Worm (Caenorhabditis elegans) whole organism, L4/young adult: Measurements from ENCODE around the gene F38B7.2.

ENCODE experiments used
- W03F9.2 ChIP-seq: fragments of 150-350 bp; optimal IDR thresholded peaks from 2 replicates; lab custom pipeline; 2014; ENCODE audit warnings: missing biosample characterization, missing genetic modification characterization
- dao-5 ChIP-seq: sonication (generic microtip); optimal IDR thresholded peaks from 2 replicates; lab custom pipeline; 2016; ENCODE audit warnings: missing genotype, missing genetic modification characterization, moderate library complexity, missing compliant biosample characterization
- him-1 ChIP-seq: sonication (generic microtip); optimal IDR thresholded peaks from 2 replicates; lab custom pipeline; 2016; ENCODE audit warnings: missing genotype, missing genetic modification reagents, missing genetic modification characterization, missing compliant biosample characterization

Gene F38B7.2

DNA sequence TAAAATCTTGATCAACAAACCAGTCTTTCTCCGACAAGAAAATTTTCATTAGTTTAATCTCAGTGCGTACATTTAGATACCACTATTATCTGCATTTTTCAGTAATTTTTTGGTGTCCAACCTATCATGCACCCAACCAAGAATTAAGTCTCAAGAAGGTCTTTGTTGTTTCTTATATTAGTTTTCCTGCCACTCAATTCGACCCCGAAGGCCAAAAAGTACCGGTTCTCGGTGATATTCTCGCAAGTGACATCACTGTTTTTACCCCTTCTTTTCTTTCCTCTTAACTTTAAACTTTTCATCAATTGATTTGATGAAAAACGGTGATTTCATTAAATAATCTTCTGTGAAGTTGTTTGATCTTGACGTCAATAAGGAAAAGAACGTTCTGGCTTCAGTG, at the start of gene F38B7.2:
Gene F38B7.2, plus strand, starts transcription at position 400 of the 400 bp plus-strand sequence.
- no peak for TF ChIP-seq him-1
- no peak for TF ChIP-seq W03F9.2 (tag; lab: Kevin White, UChicago)
- no peak for TF ChIP-seq dao-5 (tag; lab: Kevin White, UChicago)

ce11 chrV:11496283-11496682, 47.5 kb upstream of the F38B7.2 start, which contains the start of gene htrl-1:
Gene htrl-1, minus strand, starts transcription at chrV:11496383.
- TF ChIP-seq W03F9.2 (tag; lab: Kevin White, UChicago) (no peak), him-1 (no peak), dao-5 (tag; lab: Kevin White, UChicago) (no peak)

DNA sequence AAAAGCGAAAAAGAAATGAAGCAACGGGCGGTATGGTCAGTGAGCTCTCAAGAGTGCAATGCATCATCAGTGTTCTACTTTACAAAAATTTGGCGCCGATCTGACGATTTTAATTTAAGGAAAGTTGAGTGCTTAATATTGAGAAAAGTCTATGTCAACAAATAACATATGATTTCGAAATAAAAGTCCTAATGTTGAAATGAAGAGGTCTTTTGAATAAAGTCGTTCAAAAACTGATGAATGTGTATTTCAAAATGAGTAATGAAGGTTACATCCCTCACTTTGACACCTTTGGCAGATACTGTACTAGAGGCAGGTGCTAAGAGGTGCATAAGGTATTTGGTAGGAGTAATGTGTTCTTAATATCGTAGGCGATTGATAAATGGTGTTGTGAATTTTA, 46.3 kb upstream of the F38B7.2 start:
- TF ChIP-seq him-1 (no peak), W03F9.2 (tag; lab: Kevin White, UChicago) (no peak), dao-5 (tag; lab: Kevin White, UChicago) (no peak)

- TF ChIP-seq dao-5 (tag; lab: Kevin White, UChicago), result no peak
- TF ChIP-seq him-1, result no peak
- TF ChIP-seq W03F9.2 (tag; lab: Kevin White, UChicago), result no peak
These were observed 44.0 kb upstream of the F38B7.2 start for ce11 chrV:11499786-11500185.

DNA sequence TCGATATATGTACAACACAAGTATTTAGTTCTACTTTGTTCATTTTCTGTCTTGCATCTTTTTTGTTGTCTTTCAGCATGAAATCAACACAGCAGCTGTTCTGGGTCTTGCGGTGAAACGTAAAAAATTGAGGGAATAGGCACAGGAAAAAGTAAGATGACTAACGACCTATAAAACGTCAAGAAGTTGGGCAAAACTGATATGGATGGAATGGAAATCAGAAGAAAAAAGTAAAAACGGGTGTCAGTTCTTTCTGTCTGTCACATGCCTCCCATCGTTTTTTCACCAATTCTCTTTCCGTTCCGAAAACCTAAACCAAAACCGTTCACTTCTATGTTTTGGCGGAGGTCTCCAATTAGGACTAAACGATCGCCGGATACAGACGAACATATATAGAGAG, 42.8 kb upstream of the F38B7.2 start:
- TF ChIP-seq W03F9.2 (tag; lab: Kevin White, UChicago) (no peak), dao-5 (tag; lab: Kevin White, UChicago) (no peak), him-1 (no peak)

- TF ChIP-seq dao-5 (tag; lab: Kevin White, UChicago) (no peak), W03F9.2 (tag; lab: Kevin White, UChicago) (no peak), him-1 (no peak)
These were observed 40.5 kb upstream of the F38B7.2 start, which contains the start of gene C55A6.12 for ce11 chrV:11503081-11503751. Gene C55A6.12, minus strand, starts transcription at chrV:11503131.

- peak; percentile 56 for TF ChIP-seq W03F9.2 (tag; lab: Kevin White, UChicago)
These were observed 38.8 kb upstream of the F38B7.2 start, which contains the start of the genes C55A6.1 and C55A6.10 for ce11 chrV:11504853-11505397. Gene C55A6.1, minus strand, starts transcription at chrV:11504968. Gene C55A6.10, plus strand, starts transcription at chrV:11505347.

- no peak for TF ChIP-seq him-1
- TF ChIP-seq W03F9.2 (tag; lab: Kevin White, UChicago), result no peak
- TF ChIP-seq dao-5 (tag; lab: Kevin White, UChicago), result no peak
These were observed 37.4 kb upstream of the F38B7.2 start for ce11 chrV:11506347-11506746.

DNA sequence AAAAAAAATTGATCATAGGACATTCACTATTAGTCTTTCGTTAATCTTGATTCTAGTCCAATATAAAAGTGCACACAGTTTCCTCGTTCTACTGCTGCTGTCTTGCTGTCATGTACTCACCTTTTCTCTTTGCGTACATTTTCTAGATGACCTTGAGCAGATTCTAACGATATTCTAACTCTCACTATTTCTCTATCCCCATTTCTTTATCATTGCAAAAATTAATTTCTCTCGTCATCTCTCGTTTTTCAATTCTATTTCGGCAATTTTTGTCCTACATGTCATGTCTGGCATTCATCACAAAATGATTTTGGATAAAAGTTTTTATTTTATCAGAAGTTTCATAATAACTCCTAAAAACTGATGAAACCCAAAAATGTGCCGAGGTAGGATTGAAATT, 35.0 kb upstream of the F38B7.2 start, which contains the start of gene ttll-5:
Gene ttll-5, plus strand, starts transcription at position 288 of the 400 bp plus-strand sequence.
- TF ChIP-seq him-1 (no peak), dao-5 (tag; lab: Kevin White, UChicago) (no peak), W03F9.2 (tag; lab: Kevin White, UChicago) (no peak)

DNA sequence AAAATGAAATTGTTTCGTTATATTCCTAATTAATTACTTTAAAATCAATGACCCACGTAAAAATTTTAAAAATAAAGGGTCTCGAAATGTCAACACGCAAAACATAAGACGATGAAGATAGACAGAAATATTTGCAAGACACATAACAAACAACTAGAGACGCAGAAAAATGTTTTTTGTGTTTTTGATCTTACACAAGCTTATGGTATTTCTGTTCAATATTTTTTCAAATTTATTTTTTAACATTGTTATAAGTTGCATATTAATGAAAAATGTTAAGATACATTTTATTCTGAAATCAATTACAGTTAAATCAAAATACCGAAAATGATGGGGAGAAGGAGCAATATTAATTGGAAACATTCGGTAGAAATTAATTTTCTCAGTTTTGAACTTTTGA, 30.3 kb upstream of the F38B7.2 start, which contains the start of gene C55A6.3:
Gene C55A6.3, minus strand, starts transcription at position 101 of the 400 bp plus-strand sequence.
- no peak for TF ChIP-seq W03F9.2 (tag; lab: Kevin White, UChicago)
- TF ChIP-seq him-1, result no peak
- no peak for TF ChIP-seq dao-5 (tag; lab: Kevin White, UChicago)

DNA sequence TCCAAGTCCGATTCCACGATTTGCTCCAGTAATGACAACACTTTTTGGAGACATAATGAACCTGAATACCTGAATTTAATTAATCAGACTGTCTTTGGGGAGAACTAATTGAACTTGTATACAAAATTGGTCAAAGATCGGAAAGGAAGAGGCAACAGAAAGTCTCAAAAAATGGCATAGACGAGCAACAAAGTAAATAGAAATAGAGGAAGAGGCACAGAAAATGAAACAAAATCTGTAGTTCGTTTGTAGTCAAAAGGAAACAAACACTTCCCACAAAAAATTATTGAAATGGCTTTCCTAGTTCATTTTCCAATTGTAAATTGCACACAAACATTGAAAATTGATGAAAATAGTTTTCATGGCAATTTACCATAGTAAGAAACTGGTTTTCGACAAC, 29.1 kb upstream of the F38B7.2 start, which contains the start of gene C55A6.6:
Gene C55A6.6, minus strand, starts transcription at position 61 of the 400 bp plus-strand sequence.
- TF ChIP-seq W03F9.2 (tag; lab: Kevin White, UChicago), result no peak
- no peak for TF ChIP-seq him-1
- TF ChIP-seq dao-5 (tag; lab: Kevin White, UChicago), result no peak

DNA sequence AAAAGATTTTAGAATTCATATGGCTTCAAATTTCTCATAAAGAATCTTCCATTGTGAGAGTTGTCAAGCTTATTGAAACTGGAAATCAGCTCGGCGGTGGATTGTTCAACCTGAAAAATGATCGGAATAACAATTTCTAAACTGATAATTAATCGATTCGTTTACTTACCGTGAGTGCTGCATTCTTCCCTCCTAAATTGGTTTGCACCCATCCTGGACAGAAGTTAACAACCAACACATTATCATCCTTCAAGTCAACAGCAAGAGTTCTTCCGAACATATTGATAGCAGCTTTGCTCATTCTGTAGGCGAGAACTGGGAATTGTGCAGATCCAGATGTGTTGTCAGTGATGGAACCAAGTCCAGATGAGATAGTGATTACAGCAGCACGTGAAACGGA, 28.6 kb upstream of the F38B7.2 start:
- no peak for TF ChIP-seq him-1
- no peak for TF ChIP-seq W03F9.2 (tag; lab: Kevin White, UChicago)
- TF ChIP-seq dao-5 (tag; lab: Kevin White, UChicago), result no peak

DNA sequence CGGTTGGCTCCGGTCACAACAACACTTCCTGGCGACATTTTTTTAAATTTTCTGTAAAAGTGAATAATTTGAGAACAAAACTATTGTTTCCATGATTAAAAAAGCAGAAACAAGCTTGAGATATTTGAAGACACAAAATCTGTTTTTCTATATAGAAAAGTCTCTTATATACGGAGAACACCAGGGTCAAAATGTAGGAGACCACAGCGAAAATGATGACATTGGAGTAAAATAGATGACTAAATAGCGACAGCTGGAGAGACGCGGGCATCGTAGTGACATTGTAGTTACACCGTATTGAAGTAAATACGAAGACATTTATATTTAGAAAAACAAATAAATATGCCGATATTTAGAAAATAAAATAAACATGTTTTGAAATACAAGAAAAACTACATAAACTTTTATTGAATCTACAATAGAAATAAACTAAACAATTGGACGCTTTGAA, 27.6 kb upstream of the F38B7.2 start, which contains the start of gene sdz-8:
Gene sdz-8, minus strand, starts transcription at position 51 of the 451 bp plus-strand sequence.
- TF ChIP-seq him-1 (no peak), dao-5 (tag; lab: Kevin White, UChicago) (no peak), W03F9.2 (tag; lab: Kevin White, UChicago) (no peak)

- TF ChIP-seq W03F9.2 (tag; lab: Kevin White, UChicago) (no peak), dao-5 (tag; lab: Kevin White, UChicago) (no peak), him-1 (no peak)
These were observed 26.0 kb upstream of the F38B7.2 start, which contains the start of gene C55A6.4 for ce11 chrV:11517789-11518188. Gene C55A6.4, minus strand, starts transcription at chrV:11517889.
